Worm (Caenorhabditis elegans) whole organism, mixed stage, embryonic: ENCODE results near the gene C25D7.16.
"Not testable (repeated sequence)": the region's sequence is repeated elsewhere in the genome, so short reads cannot be mapped to it uniquely, and the experiment has no call there.

ENCODE experiments used
- M03D4.4 ChIP-seq: sonication (generic microtip); optimal IDR thresholded peaks from 2 replicates; lab custom pipeline; 2017; ENCODE audit warnings: mild to moderate bottlenecking, missing genetic modification characterization, missing compliant biosample characterization
- bed-3 ChIP-seq: fragments of 200-800 bp; sonication (Bioruptor generic); optimal IDR thresholded peaks from 3 replicates; lab custom pipeline; 2018; ENCODE audit warnings: mild to moderate bottlenecking, missing genetic modification characterization, moderate library complexity, missing compliant biosample characterization
- blmp-1 ChIP-seq: fragments of 150-350 bp; optimal IDR thresholded peaks from 2 replicates; lab custom pipeline; 2014; ENCODE audit warnings: missing biosample characterization, missing genetic modification characterization
- ceh-39 ChIP-seq: fragments of 150-350 bp; optimal IDR thresholded peaks from 2 replicates; lab custom pipeline; 2014; ENCODE audit warnings: missing biosample characterization, missing genetic modification characterization
- ceh-43 ChIP-seq: fragments of 200-800 bp; sonication (Bioruptor generic); optimal IDR thresholded peaks from 2 replicates; lab custom pipeline; 2018; ENCODE audit warnings: mild to moderate bottlenecking, missing genetic modification characterization, moderate library complexity, missing compliant biosample characterization
- ceh-83 ChIP-seq: fragments of 200-800 bp; sonication (Bioruptor generic); optimal IDR thresholded peaks from 2 replicates; lab custom pipeline; 2018; ENCODE audit warnings: mild to moderate bottlenecking, missing genetic modification characterization, missing compliant biosample characterization
- ces-1 ChIP-seq: fragments of 150-350 bp; optimal IDR thresholded peaks from 2 replicates; lab custom pipeline; 2014; ENCODE audit warnings: missing biosample characterization, missing genetic modification reagents, missing genetic modification characterization
- cnd-1 ChIP-seq: fragments of 200-800 bp; sonication (Bioruptor generic); optimal IDR thresholded peaks from 2 replicates; lab custom pipeline; 2018; ENCODE audit warnings: mild to moderate bottlenecking, missing genetic modification characterization, missing compliant biosample characterization
- drap-1 ChIP-seq: fragments of 200-800 bp; sonication (Bioruptor generic); optimal IDR thresholded peaks from 3 replicates; lab custom pipeline; 2018; ENCODE audit warnings: mild to moderate bottlenecking, missing genetic modification characterization, missing compliant biosample characterization
- elt-1 ChIP-seq: sonication (generic microtip); optimal IDR thresholded peaks from 2 replicates; lab custom pipeline; 2017; ENCODE audit warnings: missing genetic modification characterization, mild to moderate bottlenecking, missing compliant biosample characterization, antibody characterized with exemption, moderate library complexity, borderline replicate concordance; ENCODE audit not compliant: insufficient read depth
- elt-3 ChIP-seq: fragments of 150-350 bp; optimal IDR thresholded peaks from 2 replicates; lab custom pipeline; 2014; ENCODE audit warnings: missing biosample characterization, missing genetic modification characterization
- flh-1 ChIP-seq: fragments of 200-800 bp; sonication (Bioruptor generic); optimal IDR thresholded peaks from 2 replicates; lab custom pipeline; 2018; ENCODE audit warnings: mild to moderate bottlenecking, missing genetic modification characterization, moderate library complexity, missing compliant biosample characterization
- ham-2 ChIP-seq: fragments of 200-800 bp; sonication (Bioruptor generic); optimal IDR thresholded peaks from 2 replicates; lab custom pipeline; 2018; ENCODE audit warnings: mild to moderate bottlenecking, missing genetic modification characterization, missing compliant biosample characterization
- hlh-1 ChIP-seq: fragments of 150-350 bp; optimal IDR thresholded peaks from 2 replicates; lab custom pipeline; 2014; ENCODE audit warnings: missing biosample characterization, missing genetic modification reagents, missing genetic modification characterization
- lin-13 ChIP-seq: fragments of 150-350 bp; optimal IDR thresholded peaks from 2 replicates; lab custom pipeline; 2014; ENCODE audit warnings: missing biosample characterization, missing genetic modification characterization
- lin-32 ChIP-seq: fragments of 200-800 bp; sonication (Bioruptor generic); optimal IDR thresholded peaks from 2 replicates; lab custom pipeline; 2018; ENCODE audit warnings: mild to moderate bottlenecking, missing genetic modification characterization, missing compliant biosample characterization
- lsy-2 ChIP-seq: fragments of 150-350 bp; optimal IDR thresholded peaks from 2 replicates; lab custom pipeline; 2014; ENCODE audit warnings: missing biosample characterization, missing genetic modification characterization
- mab-5 ChIP-seq: fragments of 150-350 bp; optimal IDR thresholded peaks from 2 replicates; lab custom pipeline; 2014; ENCODE audit warnings: missing biosample characterization, missing genetic modification characterization
- mep-1 ChIP-seq: fragments of 150-350 bp; optimal IDR thresholded peaks from 2 replicates; lab custom pipeline; 2017; ENCODE audit warnings: missing biosample characterization, missing genetic modification reagents, missing genetic modification characterization, inconsistent platforms
- mls-2 ChIP-seq: sonication (generic microtip); optimal IDR thresholded peaks from 2 replicates; lab custom pipeline; 2016; ENCODE audit warnings: mild to moderate bottlenecking, missing genetic modification characterization, moderate library complexity, missing compliant biosample characterization
- nhr-12 ChIP-seq: fragments of 150-350 bp; optimal IDR thresholded peaks from 2 replicates; lab custom pipeline; 2014; ENCODE audit warnings: missing biosample characterization, missing genetic modification characterization
- nhr-2 ChIP-seq: fragments of 150-350 bp; optimal IDR thresholded peaks from 2 replicates; lab custom pipeline; 2014; ENCODE audit warnings: missing biosample characterization, missing genetic modification characterization
- nhr-237 ChIP-seq: fragments of 150-350 bp; optimal IDR thresholded peaks from 2 replicates; lab custom pipeline; 2014; ENCODE audit warnings: missing biosample characterization, missing genetic modification characterization
- nhr-28 ChIP-seq: fragments of 150-350 bp; optimal IDR thresholded peaks from 2 replicates; lab custom pipeline; 2014; ENCODE audit warnings: missing biosample characterization, missing genetic modification characterization
- nhr-76 ChIP-seq: sonication (generic microtip); optimal IDR thresholded peaks from 2 replicates; lab custom pipeline; 2017; ENCODE audit warnings: missing biosample characterization, missing genetic modification characterization
- pha-4 ChIP-seq: fragments of 150-350 bp; optimal IDR thresholded peaks from 2 replicates; lab custom pipeline; 2018; ENCODE audit warnings: missing biosample characterization, missing genetic modification reagents, missing genetic modification characterization
- sem-2 ChIP-seq: fragments of 200-800 bp; sonication (Bioruptor generic); optimal IDR thresholded peaks from 2 replicates; lab custom pipeline; 2018; ENCODE audit warnings: mild to moderate bottlenecking, missing genetic modification characterization, missing compliant biosample characterization
- snpc-4 ChIP-seq: fragments of 150-350 bp; optimal IDR thresholded peaks from 2 replicates; lab custom pipeline; 2014; ENCODE audit warnings: missing biosample characterization, missing genetic modification characterization
- sptf-1 ChIP-seq: sonication (generic microtip); optimal IDR thresholded peaks from 2 replicates; lab custom pipeline; 2017; ENCODE audit warnings: mild to moderate bottlenecking, missing genetic modification characterization, moderate library complexity, missing compliant biosample characterization
- tbx-8 ChIP-seq: fragments of 200-800 bp; sonication (Bioruptor generic); optimal IDR thresholded peaks from 2 replicates; lab custom pipeline; 2018; ENCODE audit warnings: mild to moderate bottlenecking, missing genetic modification characterization, moderate library complexity, missing compliant biosample characterization
- unc-120 ChIP-seq: sonication (generic microtip); optimal IDR thresholded peaks from 2 replicates; lab custom pipeline; 2017; ENCODE audit warnings: missing genetic modification characterization, missing compliant biosample characterization; ENCODE audit not compliant: poor library complexity, severe bottlenecking
- unc-39 ChIP-seq: fragments of 150-350 bp; optimal IDR thresholded peaks from 2 replicates; lab custom pipeline; 2014; ENCODE audit warnings: missing biosample characterization, missing genetic modification characterization
- unc-62 ChIP-seq: fragments of 150-350 bp; optimal IDR thresholded peaks from 2 replicates; lab custom pipeline; 2014; ENCODE audit warnings: missing biosample characterization, missing genetic modification reagents, missing genetic modification characterization
- zip-8 ChIP-seq: fragments of 150-350 bp; optimal IDR thresholded peaks from 2 replicates; lab custom pipeline; 2014; ENCODE audit warnings: missing biosample characterization, missing genetic modification characterization
- ztf-11 ChIP-seq: fragments of 150-350 bp; optimal IDR thresholded peaks from 2 replicates; lab custom pipeline; 2014; ENCODE audit warnings: missing biosample characterization, missing genetic modification characterization

The C25D7.16 gene

DNA sequence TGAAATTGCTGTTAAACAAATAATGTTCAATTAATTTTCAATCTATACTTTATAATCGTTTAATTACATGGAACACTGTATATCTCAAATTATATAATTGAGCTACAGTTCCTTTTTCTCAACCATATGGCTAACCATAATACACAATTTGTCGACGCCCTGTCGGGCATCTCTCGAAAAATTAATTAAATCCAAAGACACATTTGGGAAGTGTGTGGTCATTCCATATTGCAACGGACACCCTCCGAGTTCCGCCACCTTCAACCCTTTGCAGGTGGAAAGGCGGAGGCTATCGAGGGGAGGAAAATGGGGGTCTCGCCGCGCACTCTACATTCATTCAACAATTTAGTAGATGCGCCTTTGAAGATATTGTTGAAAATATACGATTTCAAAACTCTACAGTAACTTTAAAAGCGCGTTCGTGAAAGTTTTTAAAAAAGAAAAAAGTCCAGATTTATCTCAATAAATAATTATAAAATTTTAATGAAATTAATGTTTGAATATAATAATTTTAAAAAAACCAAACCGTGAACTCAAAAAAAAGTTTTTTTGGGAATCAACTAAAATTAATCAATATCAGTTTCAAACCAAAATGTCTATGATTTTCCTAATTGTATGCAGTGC, 27.0 kb upstream of the C25D7.16 start, which contains the start of gene F14H8.8:
Gene F14H8.8 (plus strand): TSS at position 574 of the 624 bp plus-strand sequence.
- TF ChIP-seq tbx-8 (GFP tag; lab: Kevin White, UChicago) (no peak), M03D4.4 (tag; lab: Kevin White, UChicago) (no peak), sptf-1 (tag; lab: Kevin White, UChicago) (no peak), lsy-2 (tag; lab: Kevin White, UChicago) (no peak), bed-3 (no peak), unc-39 (tag; lab: Kevin White, UChicago) (no peak), nhr-28 (no peak), mls-2 (tag; lab: Kevin White, UChicago) (no peak), pha-4 (tag; lab: Kevin White, UChicago) (no peak), flh-1 (no peak), unc-62 (no peak), elt-3 (tag; lab: Kevin White, UChicago) (no peak), nhr-12 (tag; lab: Kevin White, UChicago) (no peak), ceh-43 (GFP tag; lab: Kevin White, UChicago) (peak; percentile 35), lin-13 (tag; lab: Kevin White, UChicago) (no peak), nhr-76 (tag; lab: Kevin White, UChicago) (no peak), ceh-83 (GFP tag; lab: Kevin White, UChicago) (no peak), nhr-237 (no peak), lin-32 (GFP tag; lab: Kevin White, UChicago) (no peak), hlh-1 (no peak), ces-1 (GFP tag; lab: Kevin White, UChicago) (no peak), zip-8 (tag; lab: Kevin White, UChicago) (no peak), drap-1 (GFP tag; lab: Kevin White, UChicago) (peak; percentile 61), unc-120 (tag; lab: Kevin White, UChicago) (no peak), mab-5 (tag; lab: Kevin White, UChicago) (no peak), cnd-1 (tag; lab: Kevin White, UChicago) (no peak), snpc-4 (tag; lab: Kevin White, UChicago) (no peak), blmp-1 (tag; lab: Kevin White, UChicago) (no peak), elt-1 (tag; lab: Kevin White, UChicago) (no peak), sem-2 (GFP tag; lab: Kevin White, UChicago) (no peak), ztf-11 (tag; lab: Kevin White, UChicago) (no peak), ham-2 (GFP tag; lab: Kevin White, UChicago) (no peak), ceh-39 (peak; percentile 36), nhr-2 (tag; lab: Kevin White, UChicago) (peak; percentile 2), mep-1 (tag; lab: Kevin White, UChicago) (peak; percentile 28)
- TF ChIP-seq, all 35 proteins: peak for 5

DNA sequence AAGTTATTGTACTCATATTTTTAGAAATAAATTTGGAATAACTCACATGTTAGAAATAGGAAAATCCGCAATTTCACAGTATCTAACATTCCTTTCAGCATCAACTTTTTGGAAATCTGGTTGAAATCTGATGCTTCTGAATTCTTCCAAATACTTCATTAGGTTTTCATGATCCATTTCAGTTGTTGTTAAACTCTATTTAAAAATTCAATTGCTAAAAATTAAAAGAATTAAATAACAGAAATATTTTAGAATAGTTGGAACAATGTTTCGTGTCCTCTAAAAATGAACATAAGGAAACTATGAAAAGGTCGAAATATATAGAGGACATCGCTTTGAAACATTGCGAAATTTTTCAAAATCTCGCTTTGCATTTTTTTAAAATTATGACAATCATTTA, 24.6 kb upstream of the C25D7.16 start, which contains the start of gene cng-1:
Gene cng-1 (minus strand): TSS at position 101 of the 400 bp plus-strand sequence.
- not testable (repeated sequence) for TF ChIP-seq sem-2 (GFP tag; lab: Kevin White, UChicago); flh-1; ceh-43 (GFP tag; lab: Kevin White, UChicago)

DNA sequence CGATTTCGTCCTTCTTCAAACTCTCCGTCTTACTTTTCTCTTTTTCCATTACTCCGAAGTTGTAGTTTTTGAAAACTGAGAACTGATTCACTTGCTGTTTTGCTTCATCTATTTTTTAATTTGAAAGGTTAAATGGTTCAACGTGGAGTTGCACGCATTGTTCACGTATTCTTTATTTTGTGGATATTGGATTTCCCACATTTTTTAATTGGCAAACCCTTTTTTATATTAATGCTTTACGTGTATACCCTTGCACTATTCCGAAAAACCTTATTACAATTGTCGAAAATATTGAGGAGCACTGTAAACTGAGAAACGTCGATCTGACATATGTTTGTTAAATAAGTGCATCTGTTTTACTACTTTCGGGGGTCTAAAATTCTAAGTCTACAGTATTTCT, 19.2 kb upstream of the C25D7.16 start, which contains the start of gene melo-3:
Gene melo-3 (minus strand): TSS at position 101 of the 400 bp plus-strand sequence.
- not testable (repeated sequence) for TF ChIP-seq pha-4 (tag; lab: Kevin White, UChicago); unc-39 (tag; lab: Kevin White, UChicago); ham-2 (GFP tag; lab: Kevin White, UChicago)

DNA sequence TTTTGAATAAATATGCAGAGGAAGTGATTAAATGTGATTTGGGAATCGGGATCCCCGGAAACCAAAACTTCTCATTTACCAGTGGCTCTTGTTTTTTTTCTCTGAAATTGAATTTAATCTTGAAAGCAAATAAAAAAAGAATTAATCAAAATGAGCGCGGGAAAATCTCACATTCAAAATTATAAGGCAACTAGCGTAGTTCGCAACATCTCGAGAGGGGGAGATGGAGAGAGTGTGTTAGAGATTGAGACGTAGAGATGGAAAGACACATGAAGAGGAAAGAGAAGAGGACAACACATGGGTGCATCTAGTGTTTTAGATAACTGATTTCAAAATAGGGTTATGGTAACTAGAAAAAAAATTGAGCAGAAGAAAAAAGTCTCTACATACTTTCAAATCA, 7.9 kb upstream of the C25D7.16 start, which contains the start of gene sdc-3:
Gene sdc-3 (minus strand): TSS at position 101 of the 400 bp plus-strand sequence.
- TF ChIP-seq ztf-11 (tag; lab: Kevin White, UChicago) (no peak), elt-3 (tag; lab: Kevin White, UChicago) (no peak), snpc-4 (tag; lab: Kevin White, UChicago) (no peak), mab-5 (tag; lab: Kevin White, UChicago) (no peak), flh-1 (no peak), sem-2 (GFP tag; lab: Kevin White, UChicago) (no peak), lin-13 (tag; lab: Kevin White, UChicago) (no peak), ces-1 (GFP tag; lab: Kevin White, UChicago) (no peak), ham-2 (GFP tag; lab: Kevin White, UChicago) (no peak), lin-32 (GFP tag; lab: Kevin White, UChicago) (no peak)
